Fruit fly (Drosophila melanogaster): ENCODE measurements around the gene CG18304.

Gene CG18304

DNA sequence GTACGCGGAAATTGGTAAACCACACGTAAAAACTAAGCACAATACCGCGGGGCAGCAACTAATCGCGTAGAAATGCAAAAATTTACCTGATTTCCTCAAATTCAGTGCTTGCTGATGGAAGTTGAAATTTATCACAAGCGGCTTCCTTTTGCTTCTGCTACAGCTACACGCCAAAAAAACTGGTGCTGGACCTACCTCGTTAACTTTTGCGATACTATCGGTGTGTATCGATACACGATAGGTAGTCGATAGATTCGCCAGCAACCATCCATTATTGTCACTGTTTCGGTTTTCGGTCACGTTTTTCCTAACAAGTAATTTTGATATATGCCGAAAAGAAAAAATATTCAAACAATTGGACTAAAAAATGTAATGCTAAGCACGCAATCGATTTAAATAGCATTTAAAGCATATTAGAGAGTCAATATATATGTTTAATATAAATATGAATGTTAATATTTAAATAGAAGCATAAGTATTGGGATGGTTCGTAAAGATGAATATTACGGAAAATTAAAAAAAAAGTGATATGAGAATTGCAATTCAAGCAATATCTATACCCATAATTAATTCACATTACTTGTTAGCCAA, 24.9 kb upstream of the CG18304 start, which contains the start of gene Sumo (continued):
- peak; percentile 21 for TF ChIP-seq CG15514 (GFP tag; optimal IDR thresholded peaks at IDR 0.05)
- TF ChIP-seq inv (GFP tag; IDR thresholded peaks at IDR 0.05; ENCODE audit: partially characterized antibody): peak; percentile 100
- peak; percentile 13 for TF ChIP-seq Sin3A (optimal IDR thresholded peaks at IDR 0.05)
- peak; percentile 99 for TF ChIP-seq CG14860 (GFP tag; IDR thresholded peaks at IDR 0.05; ENCODE audit: partially characterized antibody)
- peak; percentile 9 for TF ChIP-seq YL-1 (GFP tag; optimal IDR thresholded peaks at IDR 0.05)
- no peak for TF ChIP-seq pan (optimal IDR thresholded peaks at IDR 0.05)
- TF ChIP-seq pan (GFP tag; optimal IDR thresholded peaks at IDR 0.05 in 1 of 2, IDR thresholded peaks at IDR 0.05 in 1 of 2): peak in 1 of 2 experiments; percentile 43
- no peak for TF ChIP-seq Nf-YB (GFP tag; optimal IDR thresholded peaks at IDR 0.05)
- TF ChIP-seq Hmx (GFP tag; optimal IDR thresholded peaks at IDR 0.05): no peak
- no peak for TF ChIP-seq unpg (GFP tag; optimal IDR thresholded peaks at IDR 0.05)
- 0 out of 2 replicates have a peak, but pooled peaks have one; percentile 12 for TF ChIP-seq Taf1 (GFP tag; IDR thresholded peaks at IDR 0.05)
- peak; percentile 41 for TF ChIP-seq CG10543 (GFP tag; optimal IDR thresholded peaks at IDR 0.05)
- peak; percentile 69 for TF ChIP-seq sqz (GFP tag; optimal IDR thresholded peaks at IDR 0.05)
- TF ChIP-seq CG17829 (tag; optimal IDR thresholded peaks at IDR 0.05): peak; percentile 32
- TF ChIP-seq zfh1 (GFP tag; IDR thresholded peaks at IDR 0.05): 0 out of 3 replicates have a peak, but pooled peaks have one; percentile 26
- TF ChIP-seq rib (GFP tag; IDR thresholded peaks at IDR 0.05): no peak
- TF ChIP-seq cas (GFP tag; IDR thresholded peaks at IDR 0.05): peak; percentile 9; the same call in 1 of the 2 replicates
- no peak for TF ChIP-seq nau (GFP tag; optimal IDR thresholded peaks at IDR 0.05)
- TF ChIP-seq chinmo (GFP tag; IDR thresholded peaks at IDR 0.05; ENCODE audit: partially characterized antibody): peak; percentile 98
- TF ChIP-seq CG16815 (GFP tag; optimal IDR thresholded peaks at IDR 0.05): peak; percentile 16
- TF ChIP-seq CG32532 (GFP tag; IDR thresholded peaks at IDR 0.05): peak; percentile 49
- TF ChIP-seq sob (GFP tag; IDR thresholded peaks at IDR 0.05): peak; percentile 31; the same call in 1 of the 2 replicates
- 0 out of 2 replicates have a peak, but pooled peaks have one; percentile 11 for TF ChIP-seq sim (GFP tag; IDR thresholded peaks at IDR 0.05)
- TF ChIP-seq sug (tag; optimal IDR thresholded peaks at IDR 0.05): peak; percentile 23
- no peak for TF ChIP-seq CG10366 (GFP tag; IDR thresholded peaks at IDR 0.05)
- TF ChIP-seq CG18476 (GFP tag; optimal IDR thresholded peaks at IDR 0.05): no peak
- no peak for TF ChIP-seq CG10209 (GFP tag; optimal IDR thresholded peaks at IDR 0.05)
- TF ChIP-seq Hsf (GFP tag; optimal IDR thresholded peaks at IDR 0.05): no peak
- TF ChIP-seq CG9609 (GFP tag; optimal IDR thresholded peaks at IDR 0.05): no peak
- TF ChIP-seq lmd (GFP tag; IDR thresholded peaks at IDR 0.05): no peak; the same call in 1 of the 2 replicates
- TF ChIP-seq CG13894 (tag; optimal IDR thresholded peaks at IDR 0.05): peak; percentile 22
- TF ChIP-seq Meics (GFP tag; optimal IDR thresholded peaks at IDR 0.05): peak; percentile 25
- TF ChIP-seq Dll (GFP tag; IDR thresholded peaks at IDR 0.05; ENCODE audit: partially characterized antibody): peak; percentile 85
- peak; percentile 86 for TF ChIP-seq CG31441 (GFP tag; IDR thresholded peaks at IDR 0.05)
- TF ChIP-seq CG13424 (tag; optimal IDR thresholded peaks at IDR 0.05): no peak
- peak; percentile 93 for TF ChIP-seq unc-4 (GFP tag; IDR thresholded peaks at IDR 0.05; ENCODE audit: partially characterized antibody)
- peak; percentile 93 for TF ChIP-seq Dref (GFP tag; IDR thresholded peaks at IDR 0.05)
- no peak for TF ChIP-seq disco-r (GFP tag; optimal IDR thresholded peaks at IDR 0.05)
- peak; percentile 59 for TF ChIP-seq CG13775 (GFP tag; optimal IDR thresholded peaks at IDR 0.05)
- peak; percentile 100 for TF ChIP-seq mld (GFP tag; IDR thresholded peaks at IDR 0.05; ENCODE audit: partially characterized antibody)
- no peak for TF ChIP-seq chn (GFP tag; optimal IDR thresholded peaks at IDR 0.05)
- TF ChIP-seq H15 (GFP tag; IDR thresholded peaks at IDR 0.05): 0 out of 3 replicates have a peak, but pooled peaks have one; percentile 8
- peak; percentile 100 for TF ChIP-seq Opbp (GFP tag; IDR thresholded peaks at IDR 0.05; ENCODE audit: partially characterized antibody)
- TF ChIP-seq dysf (GFP tag; IDR thresholded peaks at IDR 0.05): 0 out of 3 replicates have a peak, but pooled peaks have one; percentile 7
- peak; percentile 82 for TF ChIP-seq Med (GFP tag)
- peak; percentile 76 for TF ChIP-seq Rfx (GFP tag; IDR thresholded peaks at IDR 0.05)
- peak; percentile 79 for TF ChIP-seq pzg (GFP tag; optimal IDR thresholded peaks at IDR 0.05)
- peak; percentile 4 for TF ChIP-seq dmrt11E (tag; optimal IDR thresholded peaks at IDR 0.05)
- TF ChIP-seq mam (GFP tag; optimal IDR thresholded peaks at IDR 0.05): no peak
